Worm (Caenorhabditis elegans): ENCODE data around the gene dpy-28.
A peak's percentile ranks its signal among the peaks of the same experiment; 100 is the strongest.

DNA sequence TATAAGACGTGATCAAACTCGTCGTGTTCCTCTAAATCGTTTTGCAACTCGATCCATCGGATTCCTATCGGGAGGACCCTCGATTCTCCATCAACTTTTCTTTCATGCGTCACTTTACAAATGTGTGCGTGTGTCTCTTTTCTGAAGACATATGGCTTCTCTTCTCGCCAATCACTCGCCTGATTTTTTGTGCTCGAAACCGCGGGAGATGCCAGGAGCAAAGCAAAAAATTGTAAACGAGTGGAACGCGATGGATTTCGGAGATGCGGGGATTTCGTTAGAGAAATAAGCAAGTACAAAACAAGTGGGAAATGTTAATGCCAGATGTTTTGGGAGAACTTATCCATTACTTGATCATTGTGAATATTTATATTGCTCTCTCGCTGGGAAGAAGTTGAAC is 61.3 kb downstream of the dpy-28 start:
- TF ChIP-seq pha-4 (tag; optimal IDR thresholded peaks at IDR 0.05) (no peak), F13H6.1 (tag; optimal IDR thresholded peaks at IDR 0.05) (no peak), ceh-34 (tag; optimal IDR thresholded peaks at IDR 0.05) (peak; percentile 35), ttx-3 (tag; optimal IDR thresholded peaks at IDR 0.05) (no peak), sox-2 (GFP tag; IDR thresholded peaks at IDR 0.05) (no peak), unc-42 (tag; optimal IDR thresholded peaks at IDR 0.05) (no peak), tbx-2 (tag; optimal IDR thresholded peaks at IDR 0.05) (no peak), che-1 (tag; optimal IDR thresholded peaks at IDR 0.05) (no peak), hlh-15 (tag; optimal IDR thresholded peaks at IDR 0.05) (no peak), nfya-1 (tag; optimal IDR thresholded peaks at IDR 0.05) (no peak), fax-1 (tag; optimal IDR thresholded peaks at IDR 0.05) (no peak)

Data from whole organism, late embryonic.